Fruit fly (Drosophila melanogaster): ENCODE measurements around the gene CG42450.

CG42450 gene

dm6 chrX:18788143-18788745 is 24.9 kb upstream of the CG42450 start, which contains the start of the genes CG6961 and S6KL (continued):
- TF ChIP-seq vnd (GFP tag; IDR thresholded peaks at IDR 0.05; ENCODE audit: partially characterized antibody) (peak; percentile 82), bab2 (GFP tag; optimal IDR thresholded peaks at IDR 0.05) (no peak), Hr3 (GFP tag; optimal IDR thresholded peaks at IDR 0.05) (no peak), Optix (GFP tag; IDR thresholded peaks at IDR 0.05) (no peak), CG4282 (GFP tag; optimal IDR thresholded peaks at IDR 0.05) (no peak), CG6654 (GFP tag; optimal IDR thresholded peaks at IDR 0.05) (no peak), CG18619 (GFP tag; optimal IDR thresholded peaks at IDR 0.05) (no peak), CoRest (tag; optimal IDR thresholded peaks at IDR 0.05) (peak; percentile 44), ash1 (GFP tag; optimal IDR thresholded peaks at IDR 0.05) (no peak), Hr78 (GFP tag; optimal IDR thresholded peaks at IDR 0.05) (no peak), sens-2 (GFP tag; IDR thresholded peaks at IDR 0.05) (no peak), CG6813 (GFP tag; optimal IDR thresholded peaks at IDR 0.05) (no peak), cato (GFP tag; optimal IDR thresholded peaks at IDR 0.05; ENCODE audit: borderline replicate concordance) (no peak), Doc3 (GFP tag; IDR thresholded peaks at IDR 0.05; ENCODE audit: partially characterized antibody) (peak; percentile 71), hbn (GFP tag; IDR thresholded peaks at IDR 0.05; ENCODE audit: partially characterized antibody) (peak; percentile 68), Myb (GFP tag; optimal IDR thresholded peaks at IDR 0.05) (no peak), Eip74EF (GFP tag; optimal IDR thresholded peaks at IDR 0.05) (peak in 1 of 2 experiments; percentile 78), tio (GFP tag; optimal IDR thresholded peaks at IDR 0.05) (no peak), stc (GFP tag; IDR thresholded peaks at IDR 0.05) (no peak), prd (optimal IDR thresholded peaks at IDR 0.05) (no peak), prd (GFP tag; IDR thresholded peaks at IDR 0.05) (no peak), CG16813 (GFP tag; IDR thresholded peaks at IDR 0.05; ENCODE audit: partially characterized antibody) (peak; percentile 87), CG18011 (GFP tag; optimal IDR thresholded peaks at IDR 0.05) (no peak), Dll (GFP tag; IDR thresholded peaks at IDR 0.05; ENCODE audit: partially characterized antibody) (peak; percentile 86), CG9609 (GFP tag; optimal IDR thresholded peaks at IDR 0.05) (no peak), CG9876 (GFP tag; optimal IDR thresholded peaks at IDR 0.05) (no peak), inv (GFP tag; IDR thresholded peaks at IDR 0.05; ENCODE audit: partially characterized antibody) (peak; percentile 79), Oaz (GFP tag; IDR thresholded peaks at IDR 0.05) (no peak), gcm (GFP tag; optimal IDR thresholded peaks at IDR 0.05) (no peak), Six4 (GFP tag; optimal IDR thresholded peaks at IDR 0.05) (no peak), CG14965 (GFP tag; optimal IDR thresholded peaks at IDR 0.05; ENCODE audit: borderline replicate concordance) (no peak), CG8388 (GFP tag; optimal IDR thresholded peaks at IDR 0.05) (no peak), danr (GFP tag; IDR thresholded peaks at IDR 0.05) (no peak), CG1529 (GFP tag; optimal IDR thresholded peaks at IDR 0.05) (no peak), sc (optimal IDR thresholded peaks at IDR 0.05) (no peak), sc (GFP tag; optimal IDR thresholded peaks at IDR 0.05) (no peak), Fer2 (tag; optimal IDR thresholded peaks at IDR 0.05) (no peak), Hr51 (GFP tag; optimal IDR thresholded peaks at IDR 0.05) (no peak), mam (GFP tag; optimal IDR thresholded peaks at IDR 0.05) (no peak), ato (GFP tag; IDR thresholded peaks at IDR 0.05; ENCODE audit: partially characterized antibody) (no peak; the same call in 1 of the 2 replicates), CkIIα-i1 (GFP tag; IDR thresholded peaks at IDR 0.05) (no peak), amos (GFP tag; IDR thresholded peaks at IDR 0.05; ENCODE audit: partially characterized antibody) (peak; percentile 77), MTF-1 (GFP tag; optimal IDR thresholded peaks at IDR 0.05; ENCODE audit: borderline replicate concordance) (no peak), Rx (GFP tag; IDR thresholded peaks at IDR 0.05) (no peak), seq (GFP tag; IDR thresholded peaks at IDR 0.05) (no peak), sim (GFP tag; IDR thresholded peaks at IDR 0.05) (no peak), Nf-YC (tag; optimal IDR thresholded peaks at IDR 0.05) (no peak), CG3838 (GFP tag; optimal IDR thresholded peaks at IDR 0.05) (no peak), dan (GFP tag; IDR thresholded peaks at IDR 0.05) (no peak), Bdp1 (GFP tag; optimal IDR thresholded peaks at IDR 0.05) (no peak)
